Worm (Caenorhabditis elegans) whole organism, L3 larva: ENCODE measurements around the gene ZK177.11.

ENCODE experiments used
- fos-1 ChIP-seq: fragments of 150-350 bp; optimal IDR thresholded peaks from 2 replicates; lab custom pipeline; 2014; ENCODE audit warnings: missing biosample characterization, missing genetic modification characterization
- lin-39 ChIP-seq: fragments of 150-350 bp; optimal IDR thresholded peaks from 2 replicates; lab custom pipeline; 2018; ENCODE audit warnings: missing biosample characterization, missing genetic modification reagents, missing genetic modification characterization
- nhr-237 ChIP-seq: fragments of 150-350 bp; optimal IDR thresholded peaks from 2 replicates; lab custom pipeline; 2014; ENCODE audit warnings: missing biosample characterization, missing genetic modification characterization
- nhr-77 ChIP-seq: fragments of 150-350 bp; optimal IDR thresholded peaks from 2 replicates; lab custom pipeline; 2014; ENCODE audit warnings: missing biosample characterization, missing genetic modification characterization
- snpc-4 ChIP-seq: fragments of 150-350 bp; optimal IDR thresholded peaks from 2 replicates; lab custom pipeline; 2014; ENCODE audit warnings: missing biosample characterization, missing genetic modification characterization

DNA sequence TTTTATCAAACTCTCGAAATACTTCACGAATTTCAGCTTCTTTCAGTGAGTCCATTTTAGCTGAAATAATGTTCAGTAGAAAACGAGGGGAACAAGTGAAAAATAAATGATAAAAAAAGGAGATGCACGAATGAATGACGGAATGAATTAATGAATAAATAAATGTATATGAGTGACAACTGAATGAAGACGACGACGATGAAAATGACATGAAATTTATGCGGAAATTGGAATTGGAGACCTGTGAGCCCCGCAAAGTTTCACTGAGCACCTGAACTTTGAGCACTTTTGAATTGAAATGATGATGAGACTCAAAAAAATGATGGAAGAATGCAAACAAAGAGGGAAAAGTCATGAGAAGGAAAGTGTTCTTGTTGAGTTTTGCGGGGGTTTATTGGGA is 40.8 kb upstream of the ZK177.11 start, which contains the start of gene cal-8:
- TF ChIP-seq fos-1 (tag; lab: Kevin White, UChicago) (no peak), lin-39 (tag; lab: Kevin White, UChicago) (no peak), snpc-4 (no peak), nhr-237 (no peak), nhr-77 (tag; lab: Kevin White, UChicago) (no peak)
